Fruit fly (Drosophila melanogaster) whole organism, wandering third instar larva: Measurements from ENCODE around the gene Acsf3.

Source experiments
- Abd-B ChIP-seq: fragments of >200 bp; optimal IDR thresholded peaks from 2 replicates; lab custom pipeline; 2017; ENCODE audit warnings: missing biosample characterization, missing genetic modification characterization
- CG32264 ChIP-seq: fragments of 200-800 bp; sonication (Bioruptor generic); optimal IDR thresholded peaks from 2 replicates; lab custom pipeline; 2016; ENCODE audit warnings: missing biosample characterization, missing genetic modification characterization
- CG9705 ChIP-seq: fragments of 200-800 bp; sonication (Bioruptor generic); optimal IDR thresholded peaks from 2 replicates; lab custom pipeline; 2018; ENCODE audit warnings: missing biosample characterization, mild to moderate bottlenecking, missing genetic modification characterization
- CrebA ChIP-seq: fragments of 200-800 bp; sonication (Bioruptor generic); optimal IDR thresholded peaks from 2 replicates; lab custom pipeline; 2016; ENCODE audit warnings: missing biosample characterization, mild to moderate bottlenecking, missing genetic modification characterization, borderline replicate concordance
- Dfd ChIP-seq: fragments of >200 bp; optimal IDR thresholded peaks from 2 replicates; lab custom pipeline; 2017; ENCODE audit warnings: missing biosample characterization, missing genetic modification characterization
- Dif ChIP-seq: fragments of 200-275, 200-300 bp; sonication (Bioruptor generic); optimal IDR thresholded peaks from 2 replicates; lab custom pipeline; 2018; ENCODE audit warnings: missing biosample characterization, missing genetic modification characterization; ENCODE audit not compliant: partially characterized antibody
- GATAd ChIP-seq: sonication (Bioruptor generic); optimal IDR thresholded peaks from 2 replicates; lab custom pipeline; 2016; ENCODE audit warnings: missing biosample characterization, missing genetic modification characterization
- HLH106 ChIP-seq: fragments of 200-800 bp; optimal IDR thresholded peaks from 3 replicates; lab custom pipeline; 2019; ENCODE audit warnings: missing biosample characterization, mild to moderate bottlenecking, missing genetic modification characterization, moderate library complexity
- Hnf4 ChIP-seq: fragments of 200-800 bp; sonication (Bioruptor generic); optimal IDR thresholded peaks from 2 replicates; lab custom pipeline; 2016; ENCODE audit warnings: missing biosample characterization, mild to moderate bottlenecking, missing genetic modification characterization
- Hr78 ChIP-seq: fragments of >200 bp; optimal IDR thresholded peaks from 2 replicates; lab custom pipeline; 2017; ENCODE audit warnings: missing biosample characterization, missing genetic modification characterization
- Hr83 ChIP-seq: fragments of 200-300 bp; sonication (Bioruptor generic); optimal IDR thresholded peaks from 2 replicates; lab custom pipeline; 2016; ENCODE audit warnings: missing biosample characterization, mild to moderate bottlenecking, missing genetic modification characterization, moderate library complexity; ENCODE audit not compliant: poor library complexity, severe bottlenecking
- Jra ChIP-seq: sonication (Bioruptor generic); optimal IDR thresholded peaks from 2 replicates; lab custom pipeline; 2016; ENCODE audit warnings: missing biosample characterization, missing genetic modification characterization
- Mio ChIP-seq: sonication (Bioruptor generic); optimal IDR thresholded peaks from 2 replicates; lab custom pipeline; 2016; ENCODE audit warnings: missing biosample characterization, missing genetic modification characterization
- Myc ChIP-seq: fragments of >200 bp; optimal IDR thresholded peaks from 2 replicates; lab custom pipeline; 2017
- N ChIP-seq: fragments of >200 bp; optimal IDR thresholded peaks from 2 replicates; lab custom pipeline; 2018; ENCODE audit warnings: missing biosample characterization, missing external identifiers, missing genetic modification characterization
- OdsH ChIP-seq: fragments of 200-800 bp; sonication (Bioruptor generic); optimal IDR thresholded peaks from 2 replicates; lab custom pipeline; 2016; ENCODE audit warnings: missing biosample characterization, mild to moderate bottlenecking, missing genetic modification characterization
- Rel ChIP-seq, 2 experiments: fragments of 200-800 bp; sonication (Bioruptor generic) in 1 of 2; optimal IDR thresholded peaks; 2 replicates in 1 of 2; 3 replicates in 1 of 2; lab custom pipeline; 2016 to 2019; ENCODE audit warnings: mild to moderate bottlenecking in 2 of 2, missing biosample characterization in 2 of 2, missing genetic modification characterization in 2 of 2, moderate library complexity in 1 of 2
- Sp1 ChIP-seq: fragments of 200-800 bp; sonication (Bioruptor generic); optimal IDR thresholded peaks from 3 replicates; lab custom pipeline; 2019; ENCODE audit warnings: missing biosample characterization, mild to moderate bottlenecking, missing genetic modification characterization, moderate library complexity
- Vsx2 ChIP-seq: fragments of 200-300, 225-300 bp; sonication (Bioruptor generic); optimal IDR thresholded peaks from 2 replicates; lab custom pipeline; 2018; ENCODE audit warnings: missing biosample characterization, missing genetic modification characterization; ENCODE audit not compliant: partially characterized antibody
- br ChIP-seq: fragments of 200-800 bp; sonication (Bioruptor generic); optimal IDR thresholded peaks from 2 replicates; lab custom pipeline; 2016; ENCODE audit warnings: missing biosample characterization, missing genetic modification characterization
- brk ChIP-seq: fragments of 200-800 bp; sonication (Bioruptor generic); optimal IDR thresholded peaks from 2 replicates; lab custom pipeline; 2016; ENCODE audit warnings: missing biosample characterization, mild to moderate bottlenecking, missing genetic modification characterization
- dl ChIP-seq, 2 experiments: fragments of 175-275, 200-275 bp in 1 of 2; fragments of 200-275 bp in 1 of 2; sonication (Bioruptor generic); optimal IDR thresholded peaks; lab custom pipeline; 2018; ENCODE audit warnings: mild to moderate bottlenecking in 2 of 2, missing biosample characterization in 2 of 2, missing genetic modification characterization in 2 of 2, moderate library complexity in 2 of 2; ENCODE audit not compliant: partially characterized antibody in 2 of 2, insufficient read depth in 1 of 2
- dmrt93B ChIP-seq: fragments of 200-800 bp; sonication (Bioruptor generic); optimal IDR thresholded peaks from 2 replicates; lab custom pipeline; 2018; ENCODE audit warnings: missing biosample characterization, mild to moderate bottlenecking, missing genetic modification characterization
- dsf ChIP-seq: sonication (Bioruptor generic); optimal IDR thresholded peaks from 2 replicates; lab custom pipeline; 2016; ENCODE audit warnings: missing biosample characterization, missing genetic modification characterization, borderline replicate concordance
- ey ChIP-seq: fragments of 200-800 bp; sonication (Bioruptor generic); optimal IDR thresholded peaks from 2 replicates; lab custom pipeline; 2016; ENCODE audit warnings: missing biosample characterization, missing genetic modification characterization
- foxo ChIP-seq, 2 experiments: fragments of 200-800 bp; sonication (Bioruptor generic); optimal IDR thresholded peaks; 2 replicates in 1 of 2; 3 replicates in 1 of 2; lab custom pipeline; 2016 to 2017; ENCODE audit warnings: missing biosample characterization in 2 of 2, missing genetic modification characterization in 2 of 2
- fru ChIP-seq: fragments of 200-800 bp; sonication (Bioruptor generic); optimal IDR thresholded peaks from 3 replicates; lab custom pipeline; 2016; ENCODE audit warnings: missing biosample characterization, mild to moderate bottlenecking, missing genetic modification characterization
- h ChIP-seq: fragments of 200-800 bp; sonication (Bioruptor generic); optimal IDR thresholded peaks from 3 replicates; lab custom pipeline; 2016; ENCODE audit warnings: missing biosample characterization, mild to moderate bottlenecking, missing genetic modification characterization
- jim ChIP-seq: fragments of 175-275, 200-325 bp; sonication (Bioruptor generic); optimal IDR thresholded peaks from 2 replicates; lab custom pipeline; 2016; ENCODE audit warnings: missing biosample characterization, mild to moderate bottlenecking, missing genetic modification characterization
- lola ChIP-seq: fragments of >200 bp; optimal IDR thresholded peaks from 2 replicates; lab custom pipeline; 2017; ENCODE audit warnings: missing biosample characterization, missing genetic modification characterization
- pan ChIP-seq: fragments of >200 bp; optimal IDR thresholded peaks from 2 replicates; lab custom pipeline; 2017
- psq ChIP-seq: fragments of 200-800 bp; sonication (Bioruptor generic); optimal IDR thresholded peaks from 3 replicates; lab custom pipeline; 2017; ENCODE audit warnings: missing biosample characterization, mild to moderate bottlenecking, missing genetic modification characterization, moderate library complexity
- rgr ChIP-seq: fragments of 200-800 bp; sonication (Bioruptor generic); optimal IDR thresholded peaks from 3 replicates; lab custom pipeline; 2016; ENCODE audit warnings: missing biosample characterization, mild to moderate bottlenecking, missing genetic modification characterization
- sage ChIP-seq: fragments of 200-800 bp; sonication (Bioruptor generic); optimal IDR thresholded peaks from 2 replicates; lab custom pipeline; 2016; ENCODE audit warnings: missing biosample characterization, mild to moderate bottlenecking, missing genetic modification characterization
- sv ChIP-seq: fragments of 200-800 bp; sonication (Bioruptor generic); optimal IDR thresholded peaks from 3 replicates; lab custom pipeline; 2016; ENCODE audit warnings: missing biosample characterization, missing genetic modification characterization
- tai ChIP-seq: sonication (Bioruptor generic); optimal IDR thresholded peaks from 2 replicates; lab custom pipeline; 2016; ENCODE audit warnings: missing biosample characterization, missing genetic modification characterization
- usp ChIP-seq: fragments of >200 bp; optimal IDR thresholded peaks from 2 replicates; lab custom pipeline; 2017; ENCODE audit warnings: missing biosample characterization, missing genetic modification characterization
- woc ChIP-seq: sonication (Bioruptor generic); optimal IDR thresholded peaks from 2 replicates; lab custom pipeline; 2016; ENCODE audit warnings: missing biosample characterization, mild to moderate bottlenecking, missing genetic modification characterization

Acsf3 gene

dm6 chrX:7293133-7293873, 35.5 kb upstream of the Acsf3 start:
- TF ChIP-seq pan (no peak), jim (GFP tag; lab: Kevin White, UChicago) (no peak), Dfd (GFP tag; lab: Kevin White, UChicago) (peak; percentile 36), br (GFP tag; lab: Kevin White, UChicago) (peak; percentile 75), brk (no peak), h (GFP tag; lab: Kevin White, UChicago) (peak; percentile 80), woc (GFP tag; lab: Kevin White, UChicago) (peak; percentile 82), CG9705 (GFP tag; lab: Kevin White, UChicago) (peak; percentile 86), OdsH (GFP tag; lab: Kevin White, UChicago) (peak; percentile 79), tai (GFP tag; lab: Kevin White, UChicago) (peak; percentile 83), HLH106 (tag; lab: Kevin White, UChicago) (peak; percentile 90), Vsx2 (no peak), Jra (GFP tag; lab: Kevin White, UChicago) (peak; percentile 37), sv (GFP tag; lab: Kevin White, UChicago) (peak; percentile 43), Hr83 (GFP tag; lab: Kevin White, UChicago) (peak; percentile 12), Hnf4 (GFP tag; lab: Kevin White, UChicago) (peak; percentile 86), Rel (GFP tag; optimal IDR thresholded peaks at IDR 0.05; lab: Kevin White, UChicago) (no peak), Rel (tag; optimal IDR thresholded peaks at IDR 0.05; lab: Kevin White, UChicago) (peak; percentile 53), dmrt93B (GFP tag; lab: Kevin White, UChicago) (peak; percentile 80), sage (peak; percentile 80), GATAd (GFP tag; lab: Kevin White, UChicago) (peak; percentile 12), Abd-B (no peak), CrebA (no peak), N (GFP tag; lab: Kevin White, UChicago) (no peak), dl (GFP tag; optimal IDR thresholded peaks at IDR 0.05; lab: Kevin White, UChicago; ENCODE audit: insufficient read depth in 1 of 2, partially characterized antibody in 2 of 2) (no peak), Mio (GFP tag; lab: Kevin White, UChicago) (peak; percentile 50), dsf (GFP tag; lab: Kevin White, UChicago) (no peak), usp (GFP tag; lab: Kevin White, UChicago) (no peak), lola (no peak), rgr (GFP tag; lab: Kevin White, UChicago) (peak; percentile 78), ey (GFP tag; lab: Kevin White, UChicago) (peak; percentile 82), Hr78 (no peak), Dif (no peak), Sp1 (peak; percentile 86), CG32264 (GFP tag; lab: Kevin White, UChicago) (peak; percentile 67), fru (peak; percentile 83), psq (GFP tag; lab: Kevin White, UChicago) (peak; percentile 69), Myc (no peak), foxo (GFP tag; optimal IDR thresholded peaks at IDR 0.05; lab: Kevin White, UChicago) (peak; percentile 54 to 83)

dm6 chrX:7293874-7294559, 34.8 kb upstream of the Acsf3 start:
- TF ChIP-seq lola, result no peak
- TF ChIP-seq Myc, result no peak
- no peak for TF ChIP-seq N (GFP tag; lab: Kevin White, UChicago)
- peak; percentile 64 for TF ChIP-seq ey (GFP tag; lab: Kevin White, UChicago)
- TF ChIP-seq Dfd (GFP tag; lab: Kevin White, UChicago), result peak; percentile 72
- TF ChIP-seq sv (GFP tag; lab: Kevin White, UChicago), result peak; percentile 14
- peak; percentile 75 for TF ChIP-seq br (GFP tag; lab: Kevin White, UChicago)
- peak; percentile 97 for TF ChIP-seq Sp1
- TF ChIP-seq CG32264 (GFP tag; lab: Kevin White, UChicago), result peak; percentile 56
- peak; percentile 81 for TF ChIP-seq psq (GFP tag; lab: Kevin White, UChicago)
- TF ChIP-seq usp (GFP tag; lab: Kevin White, UChicago), result no peak
- no peak for TF ChIP-seq pan
- no peak for TF ChIP-seq GATAd (GFP tag; lab: Kevin White, UChicago)
- no peak for TF ChIP-seq Abd-B
- peak; percentile 90 for TF ChIP-seq dmrt93B (GFP tag; lab: Kevin White, UChicago)
- no peak for TF ChIP-seq Hr78
- TF ChIP-seq h (GFP tag; lab: Kevin White, UChicago), result peak; percentile 91
- no peak for TF ChIP-seq Hr83 (GFP tag; lab: Kevin White, UChicago)
- TF ChIP-seq HLH106 (tag; lab: Kevin White, UChicago), result peak; percentile 96
- no peak for TF ChIP-seq brk
- peak; percentile 60 for TF ChIP-seq Hnf4 (GFP tag; lab: Kevin White, UChicago)
- TF ChIP-seq foxo (GFP tag; optimal IDR thresholded peaks at IDR 0.05; lab: Kevin White, UChicago), result peak in 1 of 2 experiments; percentile 74
- TF ChIP-seq Vsx2, result no peak
- no peak for TF ChIP-seq CrebA
- peak; percentile 50 for TF ChIP-seq tai (GFP tag; lab: Kevin White, UChicago)
- peak; percentile 78 for TF ChIP-seq fru
- peak; percentile 36 for TF ChIP-seq woc (GFP tag; lab: Kevin White, UChicago)
- TF ChIP-seq sage, result peak; percentile 81
- TF ChIP-seq CG9705 (GFP tag; lab: Kevin White, UChicago), result peak; percentile 95
- no peak for TF ChIP-seq Mio (GFP tag; lab: Kevin White, UChicago)
- peak; percentile 87 for TF ChIP-seq OdsH (GFP tag; lab: Kevin White, UChicago)
- TF ChIP-seq dsf (GFP tag; lab: Kevin White, UChicago), result peak; percentile 46
- TF ChIP-seq rgr (GFP tag; lab: Kevin White, UChicago), result peak; percentile 90
- peak; percentile 67 for TF ChIP-seq Rel (GFP tag; optimal IDR thresholded peaks at IDR 0.05; lab: Kevin White, UChicago)
- TF ChIP-seq Rel (tag; optimal IDR thresholded peaks at IDR 0.05; lab: Kevin White, UChicago), result peak; percentile 85
- no peak for TF ChIP-seq Dif
- no peak for TF ChIP-seq jim (GFP tag; lab: Kevin White, UChicago)
- peak; percentile 48 for TF ChIP-seq Jra (GFP tag; lab: Kevin White, UChicago)
- TF ChIP-seq dl (GFP tag; optimal IDR thresholded peaks at IDR 0.05; lab: Kevin White, UChicago; ENCODE audit: insufficient read depth in 1 of 2, partially characterized antibody in 2 of 2), result no peak
